Worm (Caenorhabditis elegans): ENCODE results near the gene srw-144.

DNA sequence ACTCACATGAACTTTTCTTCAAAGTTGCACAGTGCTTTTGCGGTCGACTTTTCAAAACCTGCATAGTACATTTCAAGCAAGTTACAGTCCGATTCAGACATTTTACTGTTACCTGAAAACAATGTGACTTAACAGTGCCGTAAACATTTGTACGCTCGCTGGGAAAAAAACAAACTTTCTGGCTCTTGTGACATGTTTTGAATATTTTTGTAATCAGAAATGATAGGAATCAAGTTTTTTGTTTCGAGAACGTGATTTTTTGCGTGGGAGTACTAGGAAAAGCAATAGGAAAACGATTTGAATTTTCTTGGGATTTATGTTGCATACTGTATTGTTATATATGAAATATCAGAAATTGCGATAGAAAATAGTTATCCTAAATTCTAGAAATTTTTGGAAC is 35.3 kb upstream of the srw-144 start, which contains the start of gene srw-120:
- TF ChIP-seq tab-1 (GFP tag; IDR thresholded peaks at IDR 0.05) (no peak), ztf-29 (GFP tag; IDR thresholded peaks at IDR 0.05) (no peak), flt-1 (GFP tag; IDR thresholded peaks at IDR 0.05) (no peak), ztf-23 (GFP tag; IDR thresholded peaks at IDR 0.05) (no peak), ref-1 (GFP tag; conservative IDR thresholded peaks at IDR 0.05) (no peak), cog-1 (tag; optimal IDR thresholded peaks at IDR 0.05) (no peak), T22C8.4 (GFP tag; IDR thresholded peaks at IDR 0.05) (no peak), med-1 (GFP tag; optimal IDR thresholded peaks at IDR 0.05; ENCODE audit: insufficient read depth) (no peak), klf-2 (GFP tag; conservative IDR thresholded peaks at IDR 0.05) (no peak)
